Worm (Caenorhabditis elegans): ENCODE data around the gene srd-34.

- TF ChIP-seq ama-1 (optimal IDR thresholded peaks at IDR 0.05) (no peak), flt-1 (GFP tag; IDR thresholded peaks at IDR 0.05) (no peak), pes-1 (GFP tag; IDR thresholded peaks at IDR 0.05) (no peak), sea-1 (GFP tag; conservative IDR thresholded peaks at IDR 0.05) (no peak), ceh-13 (GFP tag; optimal IDR thresholded peaks at IDR 0.05) (no peak), scrt-1 (GFP tag; IDR thresholded peaks at IDR 0.05) (no peak), ets-7 (tag; optimal IDR thresholded peaks at IDR 0.05) (no peak), hnd-1 (tag; optimal IDR thresholded peaks at IDR 0.05) (no peak), aly-1 (tag; optimal IDR thresholded peaks at IDR 0.05) (no peak), B0310.2 (tag; optimal IDR thresholded peaks at IDR 0.05) (no peak), hmg-4 (GFP tag; optimal IDR thresholded peaks at IDR 0.05) (no peak), F13C5.2 (tag; optimal IDR thresholded peaks at IDR 0.05) (no peak), tbx-37 (GFP tag; conservative IDR thresholded peaks at IDR 0.05) (no peak), tbx-11 (GFP tag; IDR thresholded peaks at IDR 0.05) (no peak)
Measured at ce11 chrV:10536095-10536691, 12.7 kb downstream of the srd-34 start, which contains the start of gene ppm-1.A.
